Fruit fly (Drosophila melanogaster) whole organism, adult: ENCODE results near the gene Claspin.

Experiments used
- CG11617 ChIP-seq: fragments of 200-800 bp; sonication (Bioruptor generic); optimal IDR thresholded peaks from 2 replicates; lab custom pipeline; 2017; ENCODE audit warnings: mild to moderate bottlenecking, missing biosample characterization, missing genetic modification reagents, missing genetic modification characterization
- CG12768 ChIP-seq: fragments of 200-800 bp; sonication (Bioruptor generic); optimal IDR thresholded peaks from 2 replicates; lab custom pipeline; 2017; ENCODE audit warnings: missing biosample characterization, missing genetic modification characterization, mild to moderate bottlenecking, moderate library complexity, missing genetic modification reagents
- CG14711 ChIP-seq: fragments of 200-800 bp; sonication (Bioruptor generic); optimal IDR thresholded peaks from 2 replicates; lab custom pipeline; 2018; ENCODE audit warnings: missing biosample characterization, mild to moderate bottlenecking, missing genetic modification characterization, moderate library complexity
- CG1620 ChIP-seq: fragments of 200-800 bp; sonication (Bioruptor generic); optimal IDR thresholded peaks from 2 replicates; lab custom pipeline; 2016; ENCODE audit warnings: missing biosample characterization, missing genetic modification characterization
- CG33017 ChIP-seq: fragments of 200-800 bp; sonication (Bioruptor generic); optimal IDR thresholded peaks from 2 replicates; lab custom pipeline; 2018; ENCODE audit warnings: missing biosample characterization, mild to moderate bottlenecking, missing genetic modification characterization, moderate library complexity
- CG5204 ChIP-seq: fragments of 200-800 bp; sonication (Bioruptor generic); optimal IDR thresholded peaks from 2 replicates; lab custom pipeline; 2016; ENCODE audit warnings: missing biosample characterization, missing genetic modification characterization
- CG7045 ChIP-seq: fragments of 200-800 bp; sonication (Bioruptor generic); optimal IDR thresholded peaks from 2 replicates; lab custom pipeline; 2017; ENCODE audit warnings: missing biosample characterization, mild to moderate bottlenecking, missing genetic modification characterization
- CG7101 ChIP-seq: fragments of 200-800 bp; sonication (Bioruptor generic); optimal IDR thresholded peaks from 2 replicates; lab custom pipeline; 2018; ENCODE audit warnings: missing biosample characterization, mild to moderate bottlenecking, missing genetic modification characterization, moderate library complexity
- Clk ChIP-seq: fragments of 200-800 bp; sonication (Bioruptor generic); optimal IDR thresholded peaks from 2 replicates; lab custom pipeline; 2017; ENCODE audit warnings: missing biosample characterization, missing genetic modification characterization
- Crg-1 ChIP-seq: fragments of 200-800 bp; sonication (Bioruptor generic); optimal IDR thresholded peaks from 2 replicates; lab custom pipeline; 2016; ENCODE audit warnings: missing biosample characterization, missing genetic modification characterization
- Hr96 ChIP-seq: fragments of 200-800 bp; sonication (Bioruptor generic); optimal IDR thresholded peaks from 2 replicates; lab custom pipeline; 2016; ENCODE audit warnings: missing biosample characterization, missing genetic modification characterization
- Mnt ChIP-seq: fragments of 200-800 bp; sonication (Bioruptor generic); optimal IDR thresholded peaks from 2 replicates; lab custom pipeline; 2016; ENCODE audit warnings: missing biosample characterization, mild to moderate bottlenecking, missing genetic modification characterization
- bab1 ChIP-seq: fragments of 200-800 bp; sonication (Bioruptor generic); optimal IDR thresholded peaks from 3 replicates; lab custom pipeline; 2019; ENCODE audit warnings: missing biosample characterization, mild to moderate bottlenecking, missing genetic modification characterization, moderate library complexity
- cic ChIP-seq: fragments of 200-800 bp; sonication (Bioruptor generic); optimal IDR thresholded peaks from 2 replicates; lab custom pipeline; 2017; ENCODE audit warnings: missing biosample characterization, mild to moderate bottlenecking, missing genetic modification characterization, moderate library complexity
- cnc ChIP-seq, 2 experiments: fragments of >200 bp; optimal IDR thresholded peaks; 2 replicates each; lab custom pipeline; 2017
- kay ChIP-seq: fragments of 200-800 bp; sonication (Bioruptor generic); peaks from one replicate; lab custom pipeline; 2016; ENCODE audit warnings: missing biosample characterization, missing genetic modification characterization, borderline replicate concordance
- ovo ChIP-seq: fragments of 200-800 bp; sonication (Bioruptor generic); optimal IDR thresholded peaks from 2 replicates; lab custom pipeline; 2016; ENCODE audit warnings: missing biosample characterization, missing genetic modification characterization
- pad ChIP-seq: fragments of 200-800 bp; sonication (Bioruptor generic); optimal IDR thresholded peaks from 3 replicates; lab custom pipeline; 2017; ENCODE audit warnings: missing biosample characterization, missing genetic modification characterization, mild to moderate bottlenecking, moderate library complexity, missing genetic modification reagents
- tj ChIP-seq: fragments of 200-800 bp; sonication (Bioruptor generic); optimal IDR thresholded peaks from 3 replicates; lab custom pipeline; 2017; ENCODE audit warnings: missing biosample characterization, mild to moderate bottlenecking, missing genetic modification characterization, moderate library complexity
- toe ChIP-seq: fragments of 200-800 bp; sonication (Bioruptor generic); optimal IDR thresholded peaks from 2 replicates; lab custom pipeline; 2016; ENCODE audit warnings: missing biosample characterization, missing genetic modification characterization

The Claspin gene

dm6 chr3L:4363887-4364794 lies 50.9 kb downstream of the Claspin start, which contains the start of the genes Cip4 and mRpS6:
Cip4 (minus strand) TSS chr3L:4364102.
mRpS6 (plus strand) TSS chr3L:4364550.
- TF ChIP-seq toe (GFP tag; lab: Kevin White, UChicago) (peak; percentile 76), Clk (GFP tag; lab: Kevin White, UChicago) (no peak), bab1 (GFP tag; lab: Kevin White, UChicago) (peak; percentile 63), CG1620 (GFP tag; lab: Kevin White, UChicago) (peak; percentile 68), Crg-1 (GFP tag; lab: Kevin White, UChicago) (peak; percentile 8), cnc (optimal IDR thresholded peaks at IDR 0.05; lab: Kevin White, UChicago) (no peak), CG5204 (GFP tag; lab: Kevin White, UChicago) (peak; percentile 70), CG11617 (GFP tag; lab: Kevin White, UChicago) (peak; percentile 81), cic (GFP tag; lab: Kevin White, UChicago) (peak; percentile 30), kay (peak; percentile 87), Mnt (peak; percentile 98), CG7101 (tag; lab: Kevin White, UChicago) (peak; percentile 78), pad (peak; percentile 13), CG33017 (tag; lab: Kevin White, UChicago) (peak; percentile 54), tj (GFP tag; lab: Kevin White, UChicago) (peak; percentile 48), ovo (GFP tag; lab: Kevin White, UChicago) (peak; percentile 62), CG12768 (GFP tag; lab: Kevin White, UChicago) (no peak), CG14711 (tag; lab: Kevin White, UChicago) (no peak), Hr96 (GFP tag; lab: Kevin White, UChicago) (peak; percentile 16), CG7045 (GFP tag; lab: Kevin White, UChicago) (no peak)

dm6 chr3L:4365197-4365596 lies 51.9 kb downstream of the Claspin start, which contains the start of gene CG33514:
CG33514 (plus strand) TSS chr3L:4365434.
- TF ChIP-seq cic (GFP tag; lab: Kevin White, UChicago) (peak; percentile 53), bab1 (GFP tag; lab: Kevin White, UChicago) (no peak), kay (no peak), CG12768 (GFP tag; lab: Kevin White, UChicago) (no peak), Crg-1 (GFP tag; lab: Kevin White, UChicago) (no peak), Clk (GFP tag; lab: Kevin White, UChicago) (no peak)

- TF ChIP-seq pad (no peak), Mnt (no peak), kay (peak; percentile 58), bab1 (GFP tag; lab: Kevin White, UChicago) (peak; percentile 36), CG7101 (tag; lab: Kevin White, UChicago) (peak; percentile 11)
Measured at dm6 chr3L:4367339-4367738, 54.1 kb downstream of the Claspin start, which contains the start of gene CG11342. CG11342 (minus strand) TSS chr3L:4367458.
